Worm (Caenorhabditis elegans) whole organism, L4 larva: Measurements from ENCODE around the gene C05C8.7.

ENCODE experiments used
- F44E2.7 ChIP-seq: fragments of 200-800 bp; sonication (Bioruptor generic); IDR thresholded peaks from 2 replicates; pipeline ENCODE4 v2.1.2; 2022; ENCODE audit warnings: missing genetic modification characterization, missing compliant biosample characterization
- daf-12 ChIP-seq: fragments of 150-350 bp; optimal IDR thresholded peaks from 2 replicates; lab custom pipeline; 2014; ENCODE audit warnings: missing biosample characterization, missing genetic modification reagents, missing genetic modification characterization
- lsy-2 ChIP-seq, 2 experiments: fragments of 150-350 bp in 1 of 2; sonication (generic microtip) in 1 of 2; optimal IDR thresholded peaks; 2 replicates each; lab custom pipeline; 2014 to 2017; ENCODE audit warnings: missing biosample characterization in 2 of 2, missing genetic modification characterization in 2 of 2
- zag-1 ChIP-seq: fragments of 150-350 bp; optimal IDR thresholded peaks from 2 replicates; lab custom pipeline; 2014; ENCODE audit warnings: missing biosample characterization, missing genetic modification characterization

- TF ChIP-seq lsy-2 (tag; optimal IDR thresholded peaks at IDR 0.05; lab: Kevin White, UChicago): no peak
- no peak for TF ChIP-seq F44E2.7 (GFP tag; lab: Robert Waterston, UW)
- TF ChIP-seq zag-1: no peak
- no peak for TF ChIP-seq daf-12 (tag; lab: Kevin White, UChicago)
These were observed 50.8 kb downstream of the C05C8.7 start, which contains the start of gene attf-2 for ce11 chrV:7196037-7196436.
